Worm (Caenorhabditis elegans) whole organism, L3 larva: Measurements from ENCODE around the gene ZK1248.19.
"Not testable (repeated sequence)": the region's sequence is repeated elsewhere in the genome, so short reads cannot be mapped to it uniquely, and the experiment has no call there.

Source experiments
- ZK546.5 ChIP-seq: sonication (generic microtip); optimal IDR thresholded peaks from 2 replicates; lab custom pipeline; 2017; ENCODE audit warnings: missing biosample characterization, missing genetic modification characterization
- aly-2 ChIP-seq: fragments of 150-350 bp; optimal IDR thresholded peaks from 2 replicates; lab custom pipeline; 2014; ENCODE audit warnings: missing biosample characterization, missing genetic modification characterization
- ama-1 ChIP-seq: fragments of 150-350 bp; optimal IDR thresholded peaks from 2 replicates; lab custom pipeline; 2018
- ceh-16 ChIP-seq: sonication (generic microtip); optimal IDR thresholded peaks from 2 replicates; lab custom pipeline; 2017; ENCODE audit warnings: missing biosample characterization, missing genetic modification characterization
- ceh-28 ChIP-seq: fragments of 150-350 bp; optimal IDR thresholded peaks from 2 replicates; lab custom pipeline; 2014; ENCODE audit warnings: missing biosample characterization, missing genetic modification reagents, missing genetic modification characterization
- ceh-9 ChIP-seq: sonication (generic microtip); optimal IDR thresholded peaks from 2 replicates; lab custom pipeline; 2018; ENCODE audit warnings: missing biosample characterization, missing genetic modification characterization
- egl-27 ChIP-seq: sonication (generic microtip); optimal IDR thresholded peaks from 4 replicates; lab custom pipeline; 2017; ENCODE audit warnings: missing biosample characterization, missing genetic modification reagents, missing genetic modification characterization
- elt-1 ChIP-seq: fragments of 150-350 bp; optimal IDR thresholded peaks from 2 replicates; lab custom pipeline; 2014; ENCODE audit warnings: missing biosample characterization, missing genetic modification characterization
- elt-2 ChIP-seq: sonication (generic microtip); optimal IDR thresholded peaks from 2 replicates; lab custom pipeline; 2016; ENCODE audit warnings: missing genetic modification reagents, mild to moderate bottlenecking, missing genetic modification characterization, missing compliant biosample characterization
- fkh-10 ChIP-seq: sonication (generic microtip); optimal IDR thresholded peaks from 2 replicates; lab custom pipeline; 2017; ENCODE audit warnings: missing biosample characterization, missing genetic modification reagents, missing genetic modification characterization
- fkh-2 ChIP-seq: fragments of 150-350 bp; optimal IDR thresholded peaks from 2 replicates; lab custom pipeline; 2014; ENCODE audit warnings: missing biosample characterization, missing genetic modification reagents, missing genetic modification characterization
- fos-1 ChIP-seq: fragments of 150-350 bp; optimal IDR thresholded peaks from 2 replicates; lab custom pipeline; 2014; ENCODE audit warnings: missing biosample characterization, missing genetic modification characterization
- hmg-11 ChIP-seq: sonication (generic microtip); optimal IDR thresholded peaks from 2 replicates; lab custom pipeline; 2016; ENCODE audit warnings: missing genetic modification characterization, missing compliant biosample characterization
- jun-1 ChIP-seq: fragments of 150-350 bp; optimal IDR thresholded peaks from 2 replicates; lab custom pipeline; 2014; ENCODE audit warnings: missing biosample characterization, missing genetic modification reagents, missing genetic modification characterization
- lin-39 ChIP-seq: fragments of 150-350 bp; optimal IDR thresholded peaks from 2 replicates; lab custom pipeline; 2018; ENCODE audit warnings: missing biosample characterization, missing genetic modification reagents, missing genetic modification characterization
- mdl-1 ChIP-seq: fragments of 150-350 bp; optimal IDR thresholded peaks from 2 replicates; lab custom pipeline; 2014; ENCODE audit warnings: missing biosample characterization, missing genetic modification characterization
- mml-1 ChIP-seq: fragments of 150-350 bp; sonication (generic microtip); optimal IDR thresholded peaks from 3 replicates; lab custom pipeline; 2014; ENCODE audit warnings: missing biosample characterization, missing genetic modification characterization
- nhr-11 ChIP-seq: fragments of 150-350 bp; optimal IDR thresholded peaks from 2 replicates; lab custom pipeline; 2014; ENCODE audit warnings: missing biosample characterization, missing genetic modification characterization
- nhr-12 ChIP-seq: fragments of 150-350 bp; optimal IDR thresholded peaks from 2 replicates; lab custom pipeline; 2014; ENCODE audit warnings: missing biosample characterization, missing genetic modification characterization
- nhr-23 ChIP-seq: fragments of 150-350 bp; optimal IDR thresholded peaks from 2 replicates; lab custom pipeline; 2014; ENCODE audit warnings: missing biosample characterization, missing genetic modification reagents, missing genetic modification characterization
- nhr-25 ChIP-seq: sonication (generic microtip); optimal IDR thresholded peaks from 2 replicates; lab custom pipeline; 2017; ENCODE audit warnings: missing biosample characterization, missing genetic modification characterization
- nhr-28 ChIP-seq: fragments of 150-350 bp; optimal IDR thresholded peaks from 2 replicates; lab custom pipeline; 2014; ENCODE audit warnings: missing biosample characterization, missing genetic modification characterization
- nhr-43 ChIP-seq: sonication (generic microtip); optimal IDR thresholded peaks from 2 replicates; lab custom pipeline; 2016; ENCODE audit warnings: mild to moderate bottlenecking, missing genetic modification characterization, missing compliant biosample characterization; ENCODE audit not compliant: poor library complexity, severe bottlenecking
- pha-4 ChIP-seq: fragments of 150-350 bp; optimal IDR thresholded peaks from 2 replicates; lab custom pipeline; 2014; ENCODE audit warnings: missing biosample characterization, missing genetic modification reagents, missing genetic modification characterization
- pqm-1 ChIP-seq: fragments of 150-350 bp; optimal IDR thresholded peaks from 2 replicates; lab custom pipeline; 2017; ENCODE audit warnings: missing biosample characterization, missing genetic modification characterization, inconsistent platforms
- sea-2 ChIP-seq: fragments of 150-350 bp; sonication (generic microtip); optimal IDR thresholded peaks from 4 replicates; lab custom pipeline; 2014; ENCODE audit warnings: missing biosample characterization, missing genetic modification reagents, missing genetic modification characterization
- skn-1 ChIP-seq: fragments of 150-350 bp; optimal IDR thresholded peaks from 2 replicates; lab custom pipeline; 2014; ENCODE audit warnings: missing biosample characterization, missing genetic modification characterization
- snpc-4 ChIP-seq: fragments of 150-350 bp; optimal IDR thresholded peaks from 2 replicates; lab custom pipeline; 2014; ENCODE audit warnings: missing biosample characterization, missing genetic modification characterization
- tbx-2 ChIP-seq: sonication (generic microtip); optimal IDR thresholded peaks from 2 replicates; lab custom pipeline; 2016; ENCODE audit warnings: mild to moderate bottlenecking, missing genetic modification characterization, missing compliant biosample characterization
- unc-39 ChIP-seq: sonication (generic microtip); optimal IDR thresholded peaks from 4 replicates; lab custom pipeline; 2017; ENCODE audit warnings: missing biosample characterization, missing genetic modification characterization
- unc-62 ChIP-seq: fragments of 150-350 bp; sonication (generic microtip); optimal IDR thresholded peaks from 4 replicates; lab custom pipeline; 2014; ENCODE audit warnings: missing biosample characterization, missing genetic modification reagents, missing genetic modification characterization
- zag-1 ChIP-seq: fragments of 150-350 bp; optimal IDR thresholded peaks from 2 replicates; lab custom pipeline; 2014; ENCODE audit warnings: missing biosample characterization, missing genetic modification characterization
- ztf-11 ChIP-seq: fragments of 150-350 bp; optimal IDR thresholded peaks from 2 replicates; lab custom pipeline; 2014; ENCODE audit warnings: missing biosample characterization, missing genetic modification characterization
- ztf-4 ChIP-seq: fragments of 150-350 bp; optimal IDR thresholded peaks from 2 replicates; lab custom pipeline; 2014; ENCODE audit warnings: missing biosample characterization, missing genetic modification characterization

The ZK1248.19 gene

DNA sequence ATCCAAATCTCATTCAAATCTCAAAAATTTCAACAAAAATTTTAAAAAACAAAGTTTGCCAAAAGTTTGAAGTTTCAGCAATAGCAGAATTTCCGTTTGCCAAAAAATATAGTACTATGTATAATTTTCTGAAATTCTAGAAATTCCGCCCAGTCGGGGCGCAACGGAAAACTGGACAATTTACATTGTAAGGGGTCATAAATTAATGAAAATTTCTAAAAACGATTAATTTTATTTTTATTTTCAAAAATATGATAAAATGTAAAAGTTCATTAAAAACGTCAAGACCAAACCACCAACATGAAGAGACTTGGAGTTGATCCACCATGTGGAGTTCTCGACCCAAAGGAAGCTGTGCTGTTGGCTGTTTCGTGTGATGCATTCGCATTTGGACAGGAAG is 20.9 kb downstream of the ZK1248.19 start, which contains the start of gene ZK1248.4:
ZK1248.4 (plus strand) TSS at position 301 of the 400 bp plus-strand sequence.
- no peak for TF ChIP-seq nhr-25 (tag; lab: Kevin White, UChicago)
- TF ChIP-seq nhr-12 (tag; lab: Kevin White, UChicago): no peak
- no peak for TF ChIP-seq nhr-43 (tag; lab: Kevin White, UChicago)
- no peak for TF ChIP-seq ceh-28 (tag; lab: Kevin White, UChicago)
- no peak for TF ChIP-seq nhr-11 (tag; lab: Kevin White, UChicago)

- TF ChIP-seq fkh-10 (GFP tag; lab: Kevin White, UChicago) (no peak), lin-39 (tag; lab: Kevin White, UChicago) (no peak), nhr-11 (tag; lab: Kevin White, UChicago) (no peak), egl-27 (tag; lab: Kevin White, UChicago) (no peak)
Measured at ce11 chrII:5816346-5816745, 22.9 kb downstream of the ZK1248.19 start, which contains the start of gene ZK1248.20. ZK1248.20 (plus strand) TSS chrII:5816646.

DNA sequence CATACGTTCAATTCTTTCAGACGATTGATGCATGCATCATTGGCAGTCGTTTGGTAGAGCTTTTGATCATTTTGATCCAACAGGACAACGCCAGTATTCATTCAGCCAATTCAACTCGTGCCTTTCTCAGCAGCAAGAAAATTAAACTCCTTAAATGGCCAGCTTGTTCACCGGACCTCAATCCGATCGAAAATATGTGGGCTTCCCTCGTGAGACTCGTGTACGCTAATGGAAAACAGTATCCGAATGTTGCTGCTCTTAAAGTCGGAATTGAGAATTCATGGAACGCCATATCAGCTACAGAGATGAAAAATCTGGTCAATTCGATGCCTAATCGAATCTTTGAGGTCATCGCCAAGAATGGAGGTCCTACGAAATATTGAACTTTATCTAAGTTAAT is 23.8 kb downstream of the ZK1248.19 start, which contains the start of gene wago-5:
wago-5 (minus strand) TSS at position 101 of the 400 bp plus-strand sequence.
- TF ChIP-seq unc-62 (GFP tag; lab: Kevin White, UChicago); hmg-11 (tag; lab: Kevin White, UChicago); nhr-25 (tag; lab: Kevin White, UChicago): not testable (repeated sequence)
- TF ChIP-seq, all 47 proteins: peak for 0; not testable (repeated sequence) for 47

- no peak for TF ChIP-seq ZK546.5 (tag; lab: Kevin White, UChicago)
- TF ChIP-seq skn-1: no peak
- TF ChIP-seq ztf-4 (tag; lab: Kevin White, UChicago): no peak
- TF ChIP-seq fos-1 (tag; lab: Kevin White, UChicago): no peak
- TF ChIP-seq ztf-11 (tag; lab: Kevin White, UChicago): no peak
- TF ChIP-seq fkh-2 (tag; lab: Kevin White, UChicago): no peak
- no peak for TF ChIP-seq lin-39 (tag; lab: Kevin White, UChicago)
- no peak for TF ChIP-seq ceh-16
- TF ChIP-seq mdl-1: no peak
- TF ChIP-seq, all 47 proteins: peak for 0
Measured at ce11 chrII:5810230-5810629, 29.0 kb downstream of the ZK1248.19 start, which contains the start of the genes msp-64 and ZK1248.5. msp-64 (minus strand) TSS chrII:5810330. ZK1248.5 (plus strand) TSS chrII:5810514.

DNA sequence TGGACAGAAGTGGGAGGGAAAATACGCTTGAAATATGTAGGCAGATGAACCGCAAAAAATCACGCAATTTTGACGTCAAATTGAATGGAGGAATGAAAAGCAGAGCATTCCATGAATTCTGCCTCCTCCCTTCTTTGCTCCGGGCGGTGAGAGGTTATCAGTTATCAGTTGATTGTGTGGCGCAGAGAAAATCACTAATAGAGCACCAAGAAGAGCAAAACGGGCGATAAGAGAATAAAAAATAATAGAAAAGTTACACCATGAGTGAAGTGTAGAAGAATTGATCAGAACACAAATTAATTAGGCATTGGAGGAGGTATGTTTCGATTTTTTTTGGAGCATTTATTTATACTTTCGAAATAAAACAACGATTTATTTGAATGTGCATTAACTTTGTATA is 32.7 kb downstream of the ZK1248.19 start:
- TF ChIP-seq pqm-1 (tag; lab: Kevin White, UChicago) (peak; percentile 63), elt-2 (tag; lab: Kevin White, UChicago) (peak; percentile 97), ceh-28 (tag; lab: Kevin White, UChicago) (no peak)
- TF ChIP-seq, all 47 proteins: peak for 2

- TF ChIP-seq ceh-9: no peak
- TF ChIP-seq pqm-1 (tag; lab: Kevin White, UChicago): peak; percentile 54
- TF ChIP-seq elt-2 (tag; lab: Kevin White, UChicago): peak; percentile 86
- TF ChIP-seq ceh-28 (tag; lab: Kevin White, UChicago): no peak
- TF ChIP-seq lin-39 (tag; lab: Kevin White, UChicago): no peak
- TF ChIP-seq tbx-2 (tag; lab: Kevin White, UChicago): no peak
- no peak for TF ChIP-seq hmg-11 (tag; lab: Kevin White, UChicago)
- TF ChIP-seq jun-1 (tag; lab: Kevin White, UChicago): no peak
- peak; percentile 9 for TF ChIP-seq pha-4 (tag; lab: Kevin White, UChicago)
- peak; percentile 9 for TF ChIP-seq ama-1
- TF ChIP-seq elt-1 (tag; lab: Kevin White, UChicago): no peak
- TF ChIP-seq nhr-28 (tag; lab: Kevin White, UChicago): no peak
Measured at ce11 chrII:5805303-5805702, 33.9 kb downstream of the ZK1248.19 start, which contains the start of gene K05F1.10. K05F1.10 (minus strand) TSS chrII:5805473.

DNA sequence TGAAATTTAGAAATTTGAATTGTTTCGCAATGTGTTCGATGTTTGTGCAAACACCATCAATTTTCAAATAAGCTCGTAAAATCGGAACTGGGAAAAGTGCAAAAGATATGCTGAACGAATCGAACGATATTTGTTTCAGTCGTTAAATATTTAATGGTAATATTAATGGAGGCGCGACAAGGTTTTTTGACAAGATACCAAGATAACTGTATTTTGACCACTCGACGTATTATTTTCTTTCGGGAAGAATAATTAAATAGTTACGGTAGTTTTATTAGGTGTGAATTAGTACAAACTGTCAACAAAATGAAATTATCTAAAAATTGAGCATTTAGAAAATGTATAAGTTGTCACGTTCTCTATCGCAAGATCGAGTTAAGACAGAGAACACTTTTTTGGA is 34.9 kb downstream of the ZK1248.19 start:
- peak; percentile 93 for TF ChIP-seq elt-2 (tag; lab: Kevin White, UChicago)
- TF ChIP-seq unc-62 (GFP tag; lab: Kevin White, UChicago): no peak
- TF ChIP-seq pqm-1 (tag; lab: Kevin White, UChicago): peak; percentile 25
- TF ChIP-seq snpc-4 (tag; lab: Kevin White, UChicago): no peak
- TF ChIP-seq mml-1 (tag; lab: Kevin White, UChicago): no peak
- no peak for TF ChIP-seq tbx-2 (tag; lab: Kevin White, UChicago)
- TF ChIP-seq ceh-28 (tag; lab: Kevin White, UChicago): no peak
- TF ChIP-seq mdl-1: no peak
- no peak for TF ChIP-seq aly-2 (tag; lab: Kevin White, UChicago)
- TF ChIP-seq elt-1 (tag; lab: Kevin White, UChicago): no peak
- no peak for TF ChIP-seq lin-39 (tag; lab: Kevin White, UChicago)
- no peak for TF ChIP-seq unc-39 (tag; lab: Kevin White, UChicago)
- TF ChIP-seq pha-4 (tag; lab: Kevin White, UChicago): peak; percentile 8
- no peak for TF ChIP-seq nhr-11 (tag; lab: Kevin White, UChicago)
- TF ChIP-seq ztf-4 (tag; lab: Kevin White, UChicago): no peak
- no peak for TF ChIP-seq jun-1 (tag; lab: Kevin White, UChicago)
- TF ChIP-seq ceh-16: no peak
- TF ChIP-seq fkh-10 (GFP tag; lab: Kevin White, UChicago): no peak
- TF ChIP-seq zag-1 (tag; lab: Kevin White, UChicago): no peak
- TF ChIP-seq sea-2 (GFP tag; lab: Kevin White, UChicago): no peak
- TF ChIP-seq ama-1: no peak
- no peak for TF ChIP-seq nhr-23 (tag; lab: Kevin White, UChicago)
- TF ChIP-seq nhr-12 (tag; lab: Kevin White, UChicago): no peak
